Worm (Caenorhabditis elegans) whole organism, L4 larva: ENCODE measurements around the gene F08F8.9.
A peak's percentile ranks its signal among the peaks of the same experiment; 100 is the strongest.

Experiments
- lir-3 ChIP-seq: sonication (generic microtip); optimal IDR thresholded peaks from 2 replicates; lab custom pipeline; 2016; ENCODE audit warnings: mild to moderate bottlenecking, missing genetic modification characterization, missing compliant biosample characterization
- mep-1 ChIP-seq: fragments of 150-350 bp; sonication (generic microtip); optimal IDR thresholded peaks from 3 replicates; lab custom pipeline; 2014; ENCODE audit warnings: missing biosample characterization, missing genetic modification characterization
- nhr-237 ChIP-seq: sonication (generic microtip); optimal IDR thresholded peaks from 2 replicates; lab custom pipeline; 2017; ENCODE audit warnings: missing biosample characterization, missing genetic modification characterization

DNA sequence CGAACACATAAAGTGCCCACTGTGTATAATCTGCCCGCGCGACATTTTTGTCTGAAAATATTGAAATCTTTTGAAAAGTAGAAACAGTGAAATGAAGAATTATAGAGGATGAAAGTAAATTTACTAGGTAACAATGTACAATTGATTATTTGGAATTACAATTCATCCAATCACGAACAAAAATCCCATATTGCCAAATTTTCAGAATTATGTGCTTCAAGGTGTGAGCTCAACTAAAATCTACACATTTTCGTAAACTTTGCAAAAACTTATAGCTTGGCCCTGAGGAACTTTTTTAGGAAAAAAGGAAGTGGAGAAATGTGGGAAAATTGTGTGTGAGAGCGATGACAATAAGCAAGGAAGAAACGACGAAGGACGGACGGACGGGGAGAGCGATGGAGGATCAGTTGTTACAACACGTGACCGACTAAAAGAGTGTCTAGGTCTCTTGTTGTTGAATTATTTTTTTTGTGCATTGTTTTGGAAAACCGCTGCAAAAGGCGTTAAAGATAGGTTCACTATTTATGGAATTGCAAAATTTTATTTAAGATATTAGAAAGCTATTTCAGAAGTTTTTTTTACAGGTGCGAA, 21.0 kb upstream of the F08F8.9 start, which contains the start of gene mml-1:
- no peak for TF ChIP-seq nhr-237 (tag; lab: Kevin White, UChicago)
- no peak for TF ChIP-seq lir-3 (tag; lab: Kevin White, UChicago)
- peak; percentile 9 for TF ChIP-seq mep-1 (tag; lab: Kevin White, UChicago)
